Worm (Caenorhabditis elegans): ENCODE data around the gene Y6D1A.2.

DNA sequence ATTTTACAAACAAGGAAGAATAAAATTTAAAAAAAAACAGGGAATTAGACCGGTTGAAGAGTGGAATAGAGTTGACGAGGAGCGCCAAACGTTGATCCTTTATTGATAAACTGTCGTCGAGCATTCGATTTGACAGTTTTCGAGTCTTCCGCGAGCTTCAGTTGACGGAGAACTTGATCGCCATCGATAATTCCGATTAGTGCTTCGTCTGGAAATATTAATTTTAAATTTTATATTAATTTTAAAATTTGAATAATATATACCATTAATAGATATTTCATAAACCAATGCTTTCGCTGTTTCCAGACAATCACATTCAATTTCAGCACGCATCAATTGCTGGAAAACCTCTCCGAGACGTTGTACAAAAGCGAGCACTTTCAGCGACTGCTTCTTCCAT, 45.9 kb upstream of the Y6D1A.2 start, which contains the start of gene K12D12.4:
- TF ChIP-seq klf-2 (GFP tag; conservative IDR thresholded peaks at IDR 0.05) (no peak), ztf-29 (GFP tag; IDR thresholded peaks at IDR 0.05) (no peak), T22C8.4 (GFP tag; IDR thresholded peaks at IDR 0.05) (no peak)

Measured in whole organism, midembryonic.